Worm (Caenorhabditis elegans): ENCODE data around the gene szy-20.

The szy-20 gene

ce11 chrII:8964835-8965234 lies 4.3 kb downstream of the szy-20 start, which contains the start of the genes ndub-3 and C18E9.2:
ndub-3 (minus strand) TSS chrII:8964890.
C18E9.2 (plus strand) TSS chrII:8965006.
- no peak for TF ChIP-seq flh-1 (GFP tag; optimal IDR thresholded peaks at IDR 0.05)
- peak; percentile 5 for TF ChIP-seq ces-1 (GFP tag; optimal IDR thresholded peaks at IDR 0.05)
- TF ChIP-seq nhr-76 (tag; optimal IDR thresholded peaks at IDR 0.05): no peak
- peak; percentile 72 for TF ChIP-seq mep-1 (tag; optimal IDR thresholded peaks at IDR 0.05)
- TF ChIP-seq lin-32 (GFP tag; optimal IDR thresholded peaks at IDR 0.05): no peak
- TF ChIP-seq nhr-2 (tag; optimal IDR thresholded peaks at IDR 0.05): no peak
- TF ChIP-seq ham-2 (GFP tag; optimal IDR thresholded peaks at IDR 0.05): no peak
- no peak for TF ChIP-seq zip-8 (tag; optimal IDR thresholded peaks at IDR 0.05)
- peak; percentile 11 for TF ChIP-seq nhr-237 (tag; optimal IDR thresholded peaks at IDR 0.05)
- TF ChIP-seq hlh-1 (tag; optimal IDR thresholded peaks at IDR 0.05): peak; percentile 54

- TF ChIP-seq nhr-237 (tag; optimal IDR thresholded peaks at IDR 0.05) (no peak), M03D4.4 (tag; optimal IDR thresholded peaks at IDR 0.05) (no peak), elt-1 (tag; optimal IDR thresholded peaks at IDR 0.05; ENCODE audit: borderline replicate concordance, insufficient read depth) (no peak), unc-39 (tag; optimal IDR thresholded peaks at IDR 0.05) (no peak), ceh-39 (tag; optimal IDR thresholded peaks at IDR 0.05) (no peak), sptf-1 (tag; optimal IDR thresholded peaks at IDR 0.05) (no peak), elt-3 (tag; optimal IDR thresholded peaks at IDR 0.05) (no peak), snpc-4 (tag; optimal IDR thresholded peaks at IDR 0.05) (no peak), mep-1 (tag; optimal IDR thresholded peaks at IDR 0.05) (no peak), lsy-2 (tag; optimal IDR thresholded peaks at IDR 0.05) (no peak), drap-1 (GFP tag; optimal IDR thresholded peaks at IDR 0.05) (no peak), ces-1 (GFP tag; optimal IDR thresholded peaks at IDR 0.05) (no peak), sem-2 (GFP tag; optimal IDR thresholded peaks at IDR 0.05) (no peak), hlh-1 (tag; optimal IDR thresholded peaks at IDR 0.05) (no peak)
Measured at ce11 chrII:8964049-8964448, 5.1 kb downstream of the szy-20 start, which contains the start of gene sftd-3. sftd-3 (minus strand) TSS chrII:8964149.

- TF ChIP-seq blmp-1 (tag; optimal IDR thresholded peaks at IDR 0.05): no peak
- no peak for TF ChIP-seq cnd-1 (tag; optimal IDR thresholded peaks at IDR 0.05)
- no peak for TF ChIP-seq ceh-39 (tag; optimal IDR thresholded peaks at IDR 0.05)
- no peak for TF ChIP-seq elt-1 (tag; optimal IDR thresholded peaks at IDR 0.05; ENCODE audit: borderline replicate concordance, insufficient read depth)
- TF ChIP-seq mep-1 (tag; optimal IDR thresholded peaks at IDR 0.05): no peak
- no peak for TF ChIP-seq elt-3 (tag; optimal IDR thresholded peaks at IDR 0.05)
- TF ChIP-seq nhr-237 (tag; optimal IDR thresholded peaks at IDR 0.05): no peak
- TF ChIP-seq sptf-1 (tag; optimal IDR thresholded peaks at IDR 0.05): no peak
- TF ChIP-seq bed-3 (GFP tag; optimal IDR thresholded peaks at IDR 0.05): no peak
- TF ChIP-seq ceh-43 (GFP tag; optimal IDR thresholded peaks at IDR 0.05): no peak
- peak; percentile 53 for TF ChIP-seq hlh-1 (tag; optimal IDR thresholded peaks at IDR 0.05)
- no peak for TF ChIP-seq nhr-2 (tag; optimal IDR thresholded peaks at IDR 0.05)
- TF ChIP-seq unc-120 (tag; optimal IDR thresholded peaks at IDR 0.05; ENCODE audit: poor library complexity, severe bottlenecking): peak; percentile 29
- TF ChIP-seq nhr-12 (tag; optimal IDR thresholded peaks at IDR 0.05): no peak
- TF ChIP-seq sem-2 (GFP tag; optimal IDR thresholded peaks at IDR 0.05): no peak
- TF ChIP-seq lin-13 (tag; optimal IDR thresholded peaks at IDR 0.05): no peak
- no peak for TF ChIP-seq ceh-83 (GFP tag; optimal IDR thresholded peaks at IDR 0.05)
Measured at ce11 chrII:8962206-8962605, 6.9 kb downstream of the szy-20 start.

ce11 chrII:8961450-8961849 lies 7.7 kb downstream of the szy-20 start:
- TF ChIP-seq nhr-2 (tag; optimal IDR thresholded peaks at IDR 0.05) (no peak), unc-62 (GFP tag; optimal IDR thresholded peaks at IDR 0.05) (peak; percentile 87), sem-2 (GFP tag; optimal IDR thresholded peaks at IDR 0.05) (no peak)

- no peak for TF ChIP-seq unc-120 (tag; optimal IDR thresholded peaks at IDR 0.05; ENCODE audit: poor library complexity, severe bottlenecking)
- no peak for TF ChIP-seq lin-13 (tag; optimal IDR thresholded peaks at IDR 0.05)
Measured at ce11 chrII:8960414-8960813, 8.7 kb downstream of the szy-20 start, which contains the start of gene cal-2. cal-2 (plus strand) TSS chrII:8960714.

- TF ChIP-seq ceh-43 (GFP tag; optimal IDR thresholded peaks at IDR 0.05) (no peak), hlh-1 (tag; optimal IDR thresholded peaks at IDR 0.05) (peak; percentile 51), unc-62 (GFP tag; optimal IDR thresholded peaks at IDR 0.05) (peak; percentile 21), elt-3 (tag; optimal IDR thresholded peaks at IDR 0.05) (no peak), unc-120 (tag; optimal IDR thresholded peaks at IDR 0.05; ENCODE audit: poor library complexity, severe bottlenecking) (peak; percentile 32), bed-3 (GFP tag; optimal IDR thresholded peaks at IDR 0.05) (no peak), blmp-1 (tag; optimal IDR thresholded peaks at IDR 0.05) (no peak), mab-5 (tag; optimal IDR thresholded peaks at IDR 0.05) (no peak)
Measured at ce11 chrII:8959081-8959480, 10.1 kb downstream of the szy-20 start.
